Fruit fly (Drosophila melanogaster) S2 (cell line): ENCODE results near the gene CG6656.

ENCODE experiments used
- CG8478 ChIP-seq: fragments of >200 bp; optimal IDR thresholded peaks from 2 replicates; lab custom pipeline; 2018
- CTCF ChIP-seq, 2 experiments: fragments of >200 bp; optimal IDR thresholded peaks; 2 replicates each; lab custom pipeline; 2018

Gene CG6656

DNA sequence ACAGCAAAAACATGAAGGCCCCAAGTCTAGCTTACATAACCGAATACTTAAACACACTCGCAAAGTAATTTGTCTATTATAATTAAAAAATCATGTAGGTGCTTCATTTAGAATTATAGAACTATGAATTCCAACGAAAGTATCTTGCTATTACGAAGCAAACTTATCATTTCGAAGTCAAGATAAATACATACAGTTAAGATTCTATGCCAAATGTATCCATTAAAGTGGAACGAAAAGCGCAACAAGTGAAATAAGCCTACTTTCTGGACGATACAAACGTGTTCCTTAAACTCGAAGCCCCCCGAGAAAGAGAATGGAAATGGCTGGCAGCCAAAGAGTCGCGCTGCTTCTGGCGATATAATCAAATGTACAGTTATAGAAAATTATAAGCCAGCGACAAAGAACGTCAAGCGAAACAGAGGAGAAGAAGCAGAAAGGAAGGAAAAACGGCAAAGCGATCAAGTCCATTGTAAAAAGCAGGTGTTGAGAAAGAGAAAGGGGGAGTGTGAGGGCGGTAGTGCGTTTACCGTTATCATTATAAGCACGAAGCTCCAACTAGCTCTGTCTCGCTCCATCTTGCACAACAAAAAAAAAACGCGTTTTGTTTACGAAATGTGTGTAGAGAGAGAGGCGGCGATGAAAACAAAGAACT, 22.4 kb upstream of the CG6656 start:
- TF ChIP-seq CTCF (optimal IDR thresholded peaks at IDR 0.05; lab: Kevin White, UChicago) = no peak
- TF ChIP-seq CG8478 (lab: Kevin White, UChicago) = no peak

DNA sequence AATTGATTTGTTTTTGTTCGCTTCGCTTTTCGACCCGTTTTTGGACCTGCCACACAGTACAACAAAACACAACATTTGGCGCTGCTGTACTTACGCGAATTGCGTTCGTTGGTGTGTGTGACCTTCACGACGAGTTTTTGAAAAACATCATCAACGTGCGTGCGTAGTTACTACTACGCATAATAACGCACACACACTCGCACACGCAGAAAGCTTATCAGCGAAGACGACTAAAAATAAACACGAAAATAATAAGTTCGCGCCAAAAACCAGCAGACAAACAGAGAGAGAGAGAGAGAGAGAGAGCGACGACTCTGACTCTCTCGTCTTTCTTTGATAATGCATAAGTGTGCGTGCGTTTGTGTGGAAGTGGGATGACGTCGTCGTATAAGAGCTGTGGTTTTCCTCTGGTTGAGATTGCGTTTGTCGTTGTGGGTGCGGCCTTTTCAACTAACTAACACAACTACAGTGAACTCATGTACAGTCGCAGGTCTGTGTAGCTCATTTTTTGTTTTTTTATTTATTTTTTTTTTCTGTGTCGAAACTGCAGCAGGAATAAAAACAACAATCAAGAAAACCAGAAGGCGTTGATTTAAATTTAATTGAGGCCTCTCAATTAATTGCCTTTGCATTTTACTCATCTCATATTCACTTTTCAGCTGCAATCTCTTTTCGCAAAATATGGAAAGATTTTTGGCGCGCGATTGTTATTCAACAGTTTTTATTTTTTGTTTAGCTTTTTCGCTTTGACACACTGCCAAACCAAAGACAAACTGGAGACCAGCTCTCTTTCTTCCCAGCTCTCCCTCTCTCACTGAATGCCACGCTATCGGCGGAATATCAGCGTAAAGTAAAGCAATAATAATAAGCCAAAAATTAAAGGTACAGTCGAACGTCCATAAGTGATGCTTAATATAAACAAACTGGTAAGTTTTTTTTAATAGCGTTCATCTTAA, 21.2 kb upstream of the CG6656 start:
- TF ChIP-seq CTCF (optimal IDR thresholded peaks at IDR 0.05; lab: Kevin White, UChicago) (no peak), CG8478 (lab: Kevin White, UChicago) (no peak)

dm6 chr3R:21854574-21855468, 20.3 kb upstream of the CG6656 start:
- TF ChIP-seq CTCF (optimal IDR thresholded peaks at IDR 0.05; lab: Kevin White, UChicago) (no peak), CG8478 (lab: Kevin White, UChicago) (no peak)

DNA sequence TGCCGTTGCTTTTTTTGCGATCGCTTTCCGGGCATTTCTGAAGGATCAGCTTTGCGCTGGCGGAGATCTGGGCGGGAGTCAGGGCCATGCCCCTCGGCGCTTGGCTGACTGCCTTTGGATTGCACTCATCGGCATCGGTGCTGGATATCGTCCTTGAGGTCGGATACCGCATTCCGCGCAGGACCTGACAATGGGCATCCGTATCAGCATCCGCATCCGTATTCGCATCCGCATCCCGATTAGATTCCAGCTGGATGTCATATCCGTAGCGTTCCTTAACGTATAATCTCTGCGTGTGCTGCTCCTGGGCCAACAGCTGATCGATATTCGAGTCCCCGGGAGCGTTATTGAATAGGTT, 19.6 kb upstream of the CG6656 start:
- TF ChIP-seq CG8478 (lab: Kevin White, UChicago) (no peak), CTCF (optimal IDR thresholded peaks at IDR 0.05; lab: Kevin White, UChicago) (no peak)

DNA sequence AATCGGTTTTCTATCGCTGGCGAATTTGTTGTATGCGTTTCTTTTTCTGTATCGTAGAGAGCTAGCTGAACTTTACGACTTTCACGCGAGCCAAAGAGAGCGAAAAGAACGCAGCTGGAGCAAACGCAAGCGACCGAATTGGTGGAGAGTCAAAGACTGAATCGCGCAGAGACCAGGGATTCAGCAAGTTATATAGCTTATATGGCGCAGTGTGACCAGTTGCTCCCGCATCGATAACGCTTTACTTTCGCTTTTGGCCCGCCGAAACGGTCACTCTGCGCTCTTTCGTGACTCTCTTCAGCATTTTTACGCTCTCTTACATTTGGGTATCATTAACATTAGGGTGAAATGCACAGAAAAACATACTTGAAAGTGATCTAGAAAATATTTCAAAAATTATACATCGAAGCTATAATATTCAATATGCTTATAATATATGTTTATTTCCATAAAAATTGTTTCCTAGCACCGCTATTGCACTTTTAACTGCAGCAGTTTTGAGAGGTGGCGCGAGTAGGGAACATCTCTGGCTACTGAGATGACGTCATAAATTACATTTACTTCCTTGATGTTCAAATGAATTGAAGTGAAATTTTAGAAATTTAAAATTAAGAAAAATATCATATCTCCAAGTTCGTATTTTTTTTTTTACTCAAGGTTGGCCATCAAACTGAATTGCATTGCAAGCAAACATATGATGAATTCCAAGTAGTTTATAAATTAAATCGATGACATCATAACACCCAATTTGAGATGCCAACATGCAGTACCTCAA, 18.8 kb upstream of the CG6656 start, which contains the start of gene glec:
Gene glec, minus strand, starts transcription at position 169 of the 775 bp plus-strand sequence.
- TF ChIP-seq CG8478 (lab: Kevin White, UChicago) (no peak), CTCF (optimal IDR thresholded peaks at IDR 0.05; lab: Kevin White, UChicago) (peak in 1 of 2 experiments; percentile 22)

DNA sequence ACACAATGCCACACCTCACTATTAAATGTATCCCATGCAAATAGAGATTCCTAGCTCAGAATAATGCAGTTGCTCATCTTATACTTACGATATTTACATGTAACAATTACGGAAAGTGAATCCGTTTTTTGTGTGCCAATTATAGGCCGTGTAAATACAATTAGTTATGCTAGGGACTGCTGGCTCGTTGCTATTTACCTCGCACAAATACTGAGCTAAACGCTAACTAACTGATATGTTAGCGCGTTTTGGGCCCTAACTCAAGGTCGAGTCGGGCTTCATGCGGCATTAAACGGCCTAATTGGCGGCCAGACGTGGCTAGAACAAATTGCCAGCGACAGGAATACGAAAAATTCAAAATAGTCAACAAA, 18.2 kb upstream of the CG6656 start:
- TF ChIP-seq CTCF (optimal IDR thresholded peaks at IDR 0.05; lab: Kevin White, UChicago) (no peak), CG8478 (lab: Kevin White, UChicago) (no peak)

dm6 chr3R:21857509-21857908, 17.6 kb upstream of the CG6656 start:
- TF ChIP-seq CTCF (optimal IDR thresholded peaks at IDR 0.05; lab: Kevin White, UChicago) (no peak), CG8478 (lab: Kevin White, UChicago) (no peak)

DNA sequence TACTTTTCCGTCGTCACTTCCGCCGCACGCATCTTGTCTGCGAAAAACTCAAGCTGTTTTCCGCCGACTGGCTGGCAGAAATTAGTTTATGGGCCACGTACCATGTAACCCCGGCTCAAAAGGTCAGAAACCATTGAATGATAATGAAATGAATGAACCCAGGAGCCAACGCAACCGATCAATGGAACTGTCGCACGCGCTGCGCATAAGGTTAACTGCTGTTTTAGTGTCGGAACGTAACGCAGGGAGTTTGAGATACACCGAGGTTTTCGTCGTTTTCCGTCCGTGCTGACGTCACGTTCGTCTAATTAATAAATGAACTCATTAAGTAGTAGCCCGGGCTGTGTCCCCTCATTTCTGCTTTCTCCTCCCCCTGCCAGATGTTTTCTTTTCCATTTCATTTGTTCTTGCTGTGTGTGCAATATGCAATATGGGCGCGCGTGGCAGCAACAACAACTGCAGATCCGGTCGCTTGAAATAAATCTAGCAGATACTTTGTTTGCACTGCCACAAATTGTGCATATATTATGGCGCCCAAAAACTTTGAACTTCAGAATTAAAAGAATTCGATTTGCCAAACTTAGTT, 16.7 kb upstream of the CG6656 start:
- TF ChIP-seq CTCF (optimal IDR thresholded peaks at IDR 0.05; lab: Kevin White, UChicago) (no peak), CG8478 (lab: Kevin White, UChicago) (no peak)

- TF ChIP-seq CG8478 (lab: Kevin White, UChicago) = no peak
- no peak for TF ChIP-seq CTCF (optimal IDR thresholded peaks at IDR 0.05; lab: Kevin White, UChicago)
These were observed 15.6 kb upstream of the CG6656 start for dm6 chr3R:21859509-21859908.

dm6 chr3R:21862137-21862850, 12.8 kb upstream of the CG6656 start:
- TF ChIP-seq CG8478 (lab: Kevin White, UChicago) (no peak), CTCF (optimal IDR thresholded peaks at IDR 0.05; lab: Kevin White, UChicago) (no peak)

dm6 chr3R:21862868-21863267, 12.2 kb upstream of the CG6656 start:
- TF ChIP-seq CG8478 (lab: Kevin White, UChicago) (no peak), CTCF (optimal IDR thresholded peaks at IDR 0.05; lab: Kevin White, UChicago) (no peak)

DNA sequence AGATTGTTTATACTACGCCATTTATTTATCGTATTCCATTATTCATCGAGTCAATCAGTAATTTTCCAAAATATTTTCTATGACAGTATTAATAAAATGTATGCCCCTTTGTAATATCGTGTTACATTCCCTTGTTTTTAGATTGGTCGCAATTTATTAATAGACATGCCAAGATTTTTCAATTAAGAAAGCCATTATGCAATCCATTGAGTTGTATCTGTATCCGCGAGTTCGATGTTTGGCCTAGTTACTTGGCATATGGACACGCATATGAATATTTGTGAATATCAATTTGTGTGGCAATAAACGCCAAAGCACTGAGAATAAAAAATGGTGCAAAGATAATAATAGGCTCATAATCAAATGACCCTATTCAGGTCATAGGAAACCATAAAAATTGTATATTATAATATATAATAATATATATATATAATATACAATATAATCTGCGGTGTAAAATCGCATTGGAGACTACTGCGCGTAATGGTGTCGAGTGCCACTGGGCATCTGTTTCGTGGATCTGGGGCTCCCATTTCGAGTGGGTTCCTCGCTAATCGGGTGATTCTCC, 11.2 kb upstream of the CG6656 start:
- TF ChIP-seq CG8478 (lab: Kevin White, UChicago) (no peak), CTCF (optimal IDR thresholded peaks at IDR 0.05; lab: Kevin White, UChicago) (no peak)
